Fruit fly (Drosophila melanogaster) whole organism, embryonic: ENCODE data around the gene Mst89B.

Experiments used
- ATbp ChIP-seq: fragments of 200-800 bp; sonication (Bioruptor generic); optimal IDR thresholded peaks from 2 replicates; lab custom pipeline; 2017; ENCODE audit warnings: missing biosample characterization, mild to moderate bottlenecking, missing genetic modification characterization, missing genetic modification reagents
- Bteb2 ChIP-seq: fragments of 200-800 bp; sonication (Bioruptor generic); optimal IDR thresholded peaks from 2 replicates; lab custom pipeline; 2016; ENCODE audit warnings: missing biosample characterization, missing genetic modification characterization
- CG11696 ChIP-seq: fragments of 200-800 bp; sonication (Bioruptor generic); IDR thresholded peaks from 2 replicates; pipeline ENCODE4 v1.3.6; 2022; ENCODE audit warnings: missing biosample characterization, missing genetic modification characterization
- CG1233 ChIP-seq: fragments of 200-800 bp; sonication (Bioruptor generic); optimal IDR thresholded peaks from 4 replicates; lab custom pipeline; 2018; ENCODE audit warnings: missing biosample characterization, mild to moderate bottlenecking, missing genetic modification characterization
- CG12391 ChIP-seq: fragments of 200-800 bp; sonication (Bioruptor generic); optimal IDR thresholded peaks from 3 replicates; lab custom pipeline; 2018; ENCODE audit warnings: missing biosample characterization, mild to moderate bottlenecking, missing genetic modification characterization, moderate library complexity
- CG12659 ChIP-seq: fragments of 200-800 bp; sonication (Bioruptor generic); optimal IDR thresholded peaks from 3 replicates; lab custom pipeline; 2017; ENCODE audit warnings: mild to moderate bottlenecking, missing biosample characterization, missing genetic modification reagents, missing genetic modification characterization
- CG1647 ChIP-seq: fragments of 200-800 bp; sonication (Bioruptor generic); optimal IDR thresholded peaks from 3 replicates; lab custom pipeline; 2016; ENCODE audit warnings: missing biosample characterization, missing genetic modification characterization
- CG16813 ChIP-seq: fragments of 200-800 bp; sonication (Bioruptor generic); IDR thresholded peaks from 3 replicates; pipeline ENCODE4 v1.3.6; 2022; ENCODE audit warnings: missing biosample characterization, missing genetic modification characterization; ENCODE audit not compliant: partially characterized antibody
- CG18476 ChIP-seq: fragments of 200-800 bp; sonication (Bioruptor generic); optimal IDR thresholded peaks from 2 replicates; lab custom pipeline; 2016; ENCODE audit warnings: missing biosample characterization, mild to moderate bottlenecking, missing genetic modification characterization
- CG3281 ChIP-seq: fragments of 200-800 bp; sonication (Bioruptor generic); optimal IDR thresholded peaks from 3 replicates; lab custom pipeline; 2017; ENCODE audit warnings: missing biosample characterization, mild to moderate bottlenecking, missing genetic modification characterization
- CG33213 ChIP-seq: fragments of 200-800 bp; sonication (Bioruptor generic); optimal IDR thresholded peaks from 3 replicates; lab custom pipeline; 2016; ENCODE audit warnings: missing biosample characterization, missing genetic modification characterization
- CG3847 ChIP-seq: fragments of 200-800 bp; sonication (Bioruptor generic); IDR thresholded peaks from 2 replicates; pipeline ENCODE4 v1.3.6; 2022; ENCODE audit warnings: missing biosample characterization, missing genetic modification characterization
- CG8388 ChIP-seq: fragments of 200-800 bp; sonication (Bioruptor generic); optimal IDR thresholded peaks from 2 replicates; lab custom pipeline; 2019; ENCODE audit warnings: missing biosample characterization, mild to moderate bottlenecking, missing genetic modification characterization, moderate library complexity
- CG9609 ChIP-seq: fragments of 200-800 bp; sonication (Bioruptor generic); optimal IDR thresholded peaks from 3 replicates; lab custom pipeline; 2016; ENCODE audit warnings: missing biosample characterization, missing genetic modification characterization
- Dll ChIP-seq: fragments of 200-800 bp; sonication (Bioruptor generic); IDR thresholded peaks from 4 replicates; pipeline ENCODE4 v1.3.6; 2022; ENCODE audit warnings: missing biosample characterization, missing genetic modification characterization; ENCODE audit not compliant: partially characterized antibody
- HLH3B ChIP-seq: fragments of 200-800 bp; sonication (Bioruptor generic); IDR thresholded peaks from 2 replicates; pipeline ENCODE4 v1.3.6; 2022; ENCODE audit warnings: missing biosample characterization, missing genetic modification characterization
- Hsf ChIP-seq: fragments of 200-800 bp; sonication (Bioruptor generic); optimal IDR thresholded peaks from 3 replicates; lab custom pipeline; 2016; ENCODE audit warnings: missing biosample characterization, missing genetic modification characterization
- Lpt ChIP-seq: fragments of >200 bp; optimal IDR thresholded peaks from 2 replicates; lab custom pipeline; 2018; ENCODE audit warnings: missing biosample characterization, missing genetic modification characterization
- MBD-R2 ChIP-seq: fragments of 200-800 bp; sonication (Bioruptor generic); IDR thresholded peaks from 2 replicates; pipeline ENCODE4 v1.3.6; 2022; ENCODE audit warnings: missing biosample characterization, missing genetic modification characterization
- MTF-1 ChIP-seq: fragments of 200-800 bp; sonication (Bioruptor generic); optimal IDR thresholded peaks from 2 replicates; lab custom pipeline; 2018; ENCODE audit warnings: missing biosample characterization, mild to moderate bottlenecking, missing genetic modification characterization, borderline replicate concordance
- Mes4 ChIP-seq: fragments of 200-800 bp; sonication (Bioruptor generic); optimal IDR thresholded peaks from 2 replicates; lab custom pipeline; 2016; ENCODE audit warnings: missing biosample characterization, missing genetic modification characterization
- Nf-YA ChIP-seq: fragments of 200-800 bp; sonication (Bioruptor generic); IDR thresholded peaks from 2 replicates; pipeline ENCODE4 v1.3.6; 2022; ENCODE audit warnings: missing biosample characterization, missing genetic modification characterization
- Rx ChIP-seq: fragments of 200-800 bp; sonication (Bioruptor generic); IDR thresholded peaks from 2 replicates; pipeline ENCODE4 v1.3.6; 2022; ENCODE audit warnings: missing biosample characterization, missing genetic modification characterization
- Sin3A ChIP-seq: fragments of >200 bp; optimal IDR thresholded peaks from 2 replicates; lab custom pipeline; 2018
- Usf ChIP-seq: fragments of 200-800 bp; sonication (Bioruptor generic); optimal IDR thresholded peaks from 2 replicates; lab custom pipeline; 2017; ENCODE audit warnings: missing genotype, missing biosample characterization, missing genetic modification characterization
- al ChIP-seq: fragments of 200-800 bp; sonication (Bioruptor generic); IDR thresholded peaks from 2 replicates; pipeline ENCODE4 v1.3.6; 2022; ENCODE audit warnings: missing biosample characterization, missing genetic modification characterization
- ato ChIP-seq: fragments of 200-800 bp; sonication (Bioruptor generic); IDR thresholded peaks from 2 replicates; pipeline ENCODE4 v1.3.6; 2022; ENCODE audit warnings: missing biosample characterization, missing genetic modification characterization; ENCODE audit not compliant: partially characterized antibody
- bab2 ChIP-seq: fragments of 200-800 bp; sonication (Bioruptor generic); optimal IDR thresholded peaks from 2 replicates; lab custom pipeline; 2016; ENCODE audit warnings: missing biosample characterization, missing genetic modification characterization
- cas ChIP-seq: fragments of 200-800 bp; sonication (Bioruptor generic); IDR thresholded peaks from 2 replicates; pipeline ENCODE4 v1.3.6; 2022; ENCODE audit warnings: missing biosample characterization, missing genetic modification characterization
- cg ChIP-seq: fragments of 200-800 bp; sonication (Bioruptor generic); optimal IDR thresholded peaks from 3 replicates; lab custom pipeline; 2019; ENCODE audit warnings: missing biosample characterization, mild to moderate bottlenecking, missing genetic modification characterization, moderate library complexity
- croc ChIP-seq: fragments of 200-800 bp; sonication (Bioruptor generic); conservative IDR thresholded peaks from 3 replicates; pipeline ENCODE4 v1.3.6; 2022; ENCODE audit warnings: missing biosample characterization, missing genetic modification characterization
- dati ChIP-seq: fragments of 200-800 bp; sonication (Bioruptor generic); IDR thresholded peaks from 2 replicates; pipeline ENCODE4 v1.3.6; 2022; ENCODE audit warnings: missing biosample characterization, missing genetic modification characterization
- en ChIP-seq: fragments of 200-800 bp; sonication (Bioruptor generic); optimal IDR thresholded peaks from 2 replicates; lab custom pipeline; 2016; ENCODE audit warnings: missing biosample characterization, missing genetic modification characterization
- exex ChIP-seq: fragments of 200-800 bp; sonication (Bioruptor generic); optimal IDR thresholded peaks from 4 replicates; lab custom pipeline; 2018; ENCODE audit warnings: missing biosample characterization, mild to moderate bottlenecking, missing genetic modification characterization, moderate library complexity
- fd102C ChIP-seq: fragments of 200-800 bp; sonication (Bioruptor generic); optimal IDR thresholded peaks from 2 replicates; lab custom pipeline; 2018; ENCODE audit warnings: missing biosample characterization, mild to moderate bottlenecking, missing genetic modification characterization, moderate library complexity
- jing ChIP-seq: fragments of 200-800 bp; sonication (Bioruptor generic); optimal IDR thresholded peaks from 2 replicates; lab custom pipeline; 2018; ENCODE audit warnings: missing biosample characterization, mild to moderate bottlenecking, missing genetic modification characterization
- klu ChIP-seq: fragments of 200-800 bp; sonication (Bioruptor generic); IDR thresholded peaks from 2 replicates; pipeline ENCODE4 v1.3.6; 2022; ENCODE audit warnings: missing biosample characterization, missing genetic modification characterization
- oc ChIP-seq: fragments of 200-800 bp; sonication (Bioruptor generic); optimal IDR thresholded peaks from 2 replicates; lab custom pipeline; 2018; ENCODE audit warnings: missing biosample characterization, mild to moderate bottlenecking, missing genetic modification characterization, moderate library complexity
- pnt ChIP-seq: fragments of 200-800 bp; sonication (Bioruptor generic); optimal IDR thresholded peaks from 3 replicates; lab custom pipeline; 2016; ENCODE audit warnings: missing biosample characterization, missing genetic modification characterization
- rib ChIP-seq: fragments of 200-800 bp; sonication (Bioruptor generic); IDR thresholded peaks from 2 replicates; pipeline ENCODE4 v1.3.6; 2022; ENCODE audit warnings: missing biosample characterization, missing genetic modification characterization
- scrt ChIP-seq: fragments of 200-800 bp; sonication (Bioruptor generic); optimal IDR thresholded peaks from 2 replicates; lab custom pipeline; 2018; ENCODE audit warnings: missing biosample characterization, mild to moderate bottlenecking, missing genetic modification characterization, moderate library complexity
- seq ChIP-seq: fragments of 200-800 bp; sonication (Bioruptor generic); IDR thresholded peaks from 2 replicates; pipeline ENCODE4 v1.3.6; 2022; ENCODE audit warnings: missing biosample characterization, missing genetic modification characterization
- so ChIP-seq: fragments of 200-800 bp; sonication (Bioruptor generic); IDR thresholded peaks from 3 replicates; pipeline ENCODE4 v1.3.6; 2022; ENCODE audit warnings: missing biosample characterization, missing genetic modification characterization
- ssp ChIP-seq: fragments of 200-800 bp; sonication (Bioruptor generic); IDR thresholded peaks from 2 replicates; pipeline ENCODE4 v1.3.6; 2022; ENCODE audit warnings: missing biosample characterization, missing genetic modification characterization
- tap ChIP-seq: fragments of 200-800 bp; optimal IDR thresholded peaks from 3 replicates; lab custom pipeline; 2019; ENCODE audit warnings: missing biosample characterization, mild to moderate bottlenecking, missing genetic modification characterization, moderate library complexity
- tx ChIP-seq: fragments of 200-800 bp; sonication (Bioruptor generic); optimal IDR thresholded peaks from 2 replicates; lab custom pipeline; 2016; ENCODE audit warnings: missing biosample characterization, missing genetic modification characterization
- vfl ChIP-seq: fragments of 200-800 bp; sonication (Bioruptor generic); optimal IDR thresholded peaks from 2 replicates; lab custom pipeline; 2016; ENCODE audit warnings: missing biosample characterization, missing genetic modification characterization
- zen ChIP-seq: fragments of 200-800 bp; sonication (Bioruptor generic); optimal IDR thresholded peaks from 3 replicates; lab custom pipeline; 2018; ENCODE audit warnings: missing biosample characterization, mild to moderate bottlenecking, missing genetic modification characterization, moderate library complexity
- zfh1 ChIP-seq: fragments of 200-800 bp; sonication (Bioruptor generic); IDR thresholded peaks from 3 replicates; pipeline ENCODE4 v1.3.6; 2022; ENCODE audit warnings: missing biosample characterization, missing genetic modification characterization

Gene Mst89B

DNA sequence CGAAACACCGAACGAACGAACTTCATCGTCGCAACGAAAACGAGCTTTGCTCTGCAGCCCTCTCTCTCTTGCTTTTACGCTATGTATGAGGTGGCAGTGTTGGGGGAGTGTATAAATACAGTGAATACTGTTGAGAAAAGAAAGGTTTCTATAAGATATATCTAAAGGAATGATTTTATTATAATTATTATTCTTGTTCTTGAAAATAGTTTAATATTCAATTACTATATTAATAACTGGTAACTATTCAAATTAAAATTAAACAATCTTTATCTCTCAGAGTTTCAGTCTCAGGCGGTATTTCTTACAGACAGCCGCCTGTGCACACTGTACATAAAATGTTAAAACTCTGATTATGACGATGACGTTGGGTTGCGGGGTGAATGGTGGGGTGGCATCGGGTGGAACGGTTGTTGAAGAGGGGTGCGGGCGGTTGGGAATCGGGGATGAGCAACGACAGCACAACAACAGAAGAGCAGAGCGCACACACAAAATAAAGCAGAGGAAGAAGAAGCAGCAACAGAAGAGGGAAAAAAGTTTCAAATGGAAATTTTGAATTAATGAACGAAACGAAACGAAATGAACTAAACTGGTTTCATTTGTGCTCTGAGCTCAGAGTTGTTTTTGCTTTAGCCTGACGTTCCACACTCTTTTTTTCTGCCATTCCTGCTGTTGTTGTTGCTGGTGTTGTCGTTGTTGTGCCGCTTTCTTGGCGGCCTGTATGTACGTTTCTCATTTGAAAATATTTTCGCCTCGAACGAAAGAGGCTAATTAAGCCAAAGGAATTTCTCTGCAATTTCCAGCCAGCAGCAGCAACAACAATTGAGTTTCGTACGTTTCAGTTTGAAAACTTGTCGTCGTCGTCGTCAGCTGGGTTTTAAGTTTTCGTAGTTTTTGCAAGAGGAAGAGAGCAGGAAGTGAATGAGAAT, 29.8 kb upstream of the Mst89B start (continued):
- TF ChIP-seq pnt (GFP tag; lab: Kevin White, UChicago), result peak; percentile 79
- TF ChIP-seq CG33213 (GFP tag; lab: Kevin White, UChicago), result peak; percentile 63
- TF ChIP-seq seq, result no peak
- peak; percentile 97 for TF ChIP-seq croc
- peak; percentile 51 for TF ChIP-seq Bteb2 (GFP tag; lab: Kevin White, UChicago)
- peak; percentile 99 for TF ChIP-seq CG12391
- peak; percentile 41 for TF ChIP-seq cg (GFP tag; lab: Kevin White, UChicago)
- TF ChIP-seq CG8388, result peak; percentile 97
- TF ChIP-seq Lpt (GFP tag; lab: Kevin White, UChicago), result no peak
- TF ChIP-seq en (GFP tag; lab: Kevin White, UChicago), result peak; percentile 38
- TF ChIP-seq ATbp (GFP tag; lab: Kevin White, UChicago), result peak; percentile 98
- no peak for TF ChIP-seq zfh1
- TF ChIP-seq Usf (GFP tag; lab: Kevin White, UChicago), result peak; percentile 94
- peak; percentile 75 for TF ChIP-seq tx (GFP tag; lab: Kevin White, UChicago)
- no peak for TF ChIP-seq ato (GFP tag; lab: Robert Waterston, UW)
- TF ChIP-seq fd102C (GFP tag; lab: Kevin White, UChicago), result peak; percentile 42
- no peak for TF ChIP-seq HLH3B (GFP tag; lab: Robert Waterston, UW)
- no peak for TF ChIP-seq CG11696 (GFP tag; lab: Robert Waterston, UW)
- TF ChIP-seq Nf-YA (GFP tag; lab: Robert Waterston, UW), result no peak
- peak; percentile 89 for TF ChIP-seq jing (GFP tag; lab: Kevin White, UChicago)
- peak; percentile 94 for TF ChIP-seq exex
- no peak for TF ChIP-seq MBD-R2 (GFP tag; lab: Robert Waterston, UW)
- TF ChIP-seq CG3847 (GFP tag; lab: Robert Waterston, UW), result no peak
- TF ChIP-seq Hsf, result peak; percentile 84
- no peak for TF ChIP-seq Rx (GFP tag; lab: Robert Waterston, UW)
- peak; percentile 98 for TF ChIP-seq CG12659 (GFP tag; lab: Kevin White, UChicago)
- TF ChIP-seq zen (tag; lab: Kevin White, UChicago), result peak; percentile 95
- TF ChIP-seq oc, result peak; percentile 99
- TF ChIP-seq bab2, result peak; percentile 88
- peak; percentile 82 for TF ChIP-seq CG1647
- TF ChIP-seq CG18476 (GFP tag; lab: Kevin White, UChicago), result peak; percentile 88
- TF ChIP-seq MTF-1 (GFP tag; lab: Kevin White, UChicago), result peak; percentile 81
- TF ChIP-seq vfl, result peak; percentile 83
- no peak for TF ChIP-seq CG16813 (GFP tag; lab: Robert Waterston, UW)
- peak; percentile 98 for TF ChIP-seq CG3281 (GFP tag; lab: Kevin White, UChicago)
- TF ChIP-seq CG9609 (GFP tag; lab: Kevin White, UChicago), result peak; percentile 67
- TF ChIP-seq CG1233 (GFP tag; lab: Kevin White, UChicago), result peak; percentile 96
- TF ChIP-seq Sin3A (lab: Kevin White, UChicago), result no peak
- TF ChIP-seq rib (GFP tag; lab: Robert Waterston, UW), result no peak
- no peak for TF ChIP-seq Mes4 (GFP tag; lab: Kevin White, UChicago)
- TF ChIP-seq klu (GFP tag; lab: Robert Waterston, UW), result no peak
- TF ChIP-seq Dll (GFP tag; lab: Robert Waterston, UW), result no peak
- TF ChIP-seq tap (tag; lab: Kevin White, UChicago), result peak; percentile 99
- peak; percentile 96 for TF ChIP-seq scrt (GFP tag; lab: Kevin White, UChicago)
- no peak for TF ChIP-seq cas (GFP tag; lab: Robert Waterston, UW)
- no peak for TF ChIP-seq dati
- no peak for TF ChIP-seq ssp (GFP tag; lab: Robert Waterston, UW)
- TF ChIP-seq so, result no peak
- TF ChIP-seq al (GFP tag; lab: Robert Waterston, UW), result no peak
